Worm (Caenorhabditis elegans) whole organism, L4 larva: ENCODE measurements around the gene ram-5.

Source experiments
- F37D6.2 ChIP-seq: sonication (generic microtip); optimal IDR thresholded peaks from 2 replicates; lab custom pipeline; 2016; ENCODE audit warnings: mild to moderate bottlenecking, missing genetic modification characterization, missing compliant biosample characterization
- R02D3.7 ChIP-seq: fragments of 150-350 bp; sonication (generic microtip); optimal IDR thresholded peaks from 3 replicates; lab custom pipeline; 2014; ENCODE audit warnings: missing biosample characterization, missing genetic modification characterization
- Y48G9A.11 ChIP-seq: fragments of 200-800 bp; sonication (Bioruptor generic); IDR thresholded peaks from 2 replicates; pipeline ENCODE4 v1.3.6; 2022; ENCODE audit warnings: missing genetic modification reagents, missing genetic modification characterization, missing compliant biosample characterization
- ZK546.5 ChIP-seq, 2 experiments: sonication (generic microtip); optimal IDR thresholded peaks; 2 replicates each; lab custom pipeline; 2017; ENCODE audit warnings: missing biosample characterization in 2 of 2, missing genetic modification characterization in 2 of 2
- aha-1 ChIP-seq: fragments of 150-350 bp; peaks from one replicate; lab custom pipeline; 2014; ENCODE audit warnings: missing biosample characterization, missing genetic modification characterization
- ama-1 ChIP-seq: fragments of 150-350 bp; optimal IDR thresholded peaks from 2 replicates; lab custom pipeline; 2014; ENCODE audit warnings: inconsistent platforms, mixed read lengths
- arid-1 ChIP-seq: fragments of 200-800 bp; sonication (Bioruptor generic); conservative IDR thresholded peaks from 2 replicates; pipeline ENCODE4 v1.3.6; 2022; ENCODE audit warnings: missing genetic modification reagents, missing genetic modification characterization, missing compliant biosample characterization
- attf-4 ChIP-seq: sonication (generic microtip); optimal IDR thresholded peaks from 3 replicates; lab custom pipeline; 2017; ENCODE audit warnings: missing biosample characterization, missing genetic modification characterization
- ceh-44 ChIP-seq: fragments of 200-800 bp; sonication (Bioruptor generic); IDR thresholded peaks from 2 replicates; pipeline ENCODE4 v1.3.6; 2022; ENCODE audit warnings: missing genetic modification reagents, missing genetic modification characterization, missing compliant biosample characterization
- ceh-62 ChIP-seq: sonication (generic microtip); optimal IDR thresholded peaks from 2 replicates; lab custom pipeline; 2017; ENCODE audit warnings: missing biosample characterization, missing genetic modification characterization
- ctbp-1 ChIP-seq: fragments of 200-800 bp; sonication (Bioruptor generic); IDR thresholded peaks from 2 replicates; pipeline ENCODE4 v1.3.6; 2022; ENCODE audit warnings: missing genetic modification reagents, missing genetic modification characterization, missing compliant biosample characterization
- daf-16 ChIP-seq, 3 experiments: sonication (generic microtip); optimal IDR thresholded peaks; 2 replicates each; lab custom pipeline; 2016 to 2017; ENCODE audit warnings: missing genetic modification characterization in 3 of 3, missing genetic modification reagents in 3 of 3, mild to moderate bottlenecking in 2 of 3, missing compliant biosample characterization in 2 of 3, missing biosample characterization in 1 of 3, moderate library complexity in 1 of 3
- daf-19 ChIP-seq: fragments of 200-800 bp; sonication (Bioruptor generic); conservative IDR thresholded peaks from 2 replicates; pipeline ENCODE4 v1.3.6; 2022; ENCODE audit warnings: missing genetic modification characterization, missing compliant biosample characterization
- daf-8 ChIP-seq: fragments of 200-800 bp; sonication (Bioruptor generic); IDR thresholded peaks from 2 replicates; pipeline ENCODE4 v1.3.6; 2022; ENCODE audit warnings: missing genetic modification characterization, missing compliant biosample characterization
- dmd-8 ChIP-seq: fragments of 200-800 bp; sonication (Bioruptor generic); IDR thresholded peaks from 2 replicates; pipeline ENCODE4 v1.3.6; 2022; ENCODE audit warnings: missing genetic modification characterization, missing compliant biosample characterization
- dmd-9 ChIP-seq: fragments of 200-800 bp; sonication (Bioruptor generic); IDR thresholded peaks from 2 replicates; pipeline ENCODE4 v1.3.6; 2022; ENCODE audit warnings: missing genetic modification reagents, missing genetic modification characterization, missing compliant biosample characterization
- duxl-1 ChIP-seq: sonication (generic microtip); optimal IDR thresholded peaks from 2 replicates; lab custom pipeline; 2016; ENCODE audit warnings: mild to moderate bottlenecking, missing genetic modification characterization, moderate library complexity, missing compliant biosample characterization; ENCODE audit not compliant: poor library complexity
- dve-1 ChIP-seq: sonication (generic microtip); optimal IDR thresholded peaks from 2 replicates; lab custom pipeline; 2017; ENCODE audit warnings: antibody characterized with exemption, mild to moderate bottlenecking, missing genetic modification characterization, missing compliant biosample characterization; ENCODE audit not compliant: insufficient read depth
- egl-27 ChIP-seq: sonication (generic microtip); optimal IDR thresholded peaks from 3 replicates; lab custom pipeline; 2017; ENCODE audit warnings: missing biosample characterization, missing genetic modification reagents, missing genetic modification characterization
- egl-43 ChIP-seq: fragments of 200-800 bp; sonication (Bioruptor generic); IDR thresholded peaks from 2 replicates; pipeline ENCODE4 v1.3.6; 2022; ENCODE audit warnings: missing genetic modification reagents, missing genetic modification characterization, missing compliant biosample characterization
- hif-1 ChIP-seq, 2 experiments: sonication (generic microtip); optimal IDR thresholded peaks; 2 replicates each; lab custom pipeline; 2016 to 2017; ENCODE audit warnings: missing compliant biosample characterization in 2 of 2, missing genetic modification characterization in 2 of 2, missing genetic modification reagents in 2 of 2, missing genotype in 2 of 2, mild to moderate bottlenecking in 1 of 2
- hlh-11 ChIP-seq: fragments of 200-800 bp; sonication (Bioruptor generic); optimal IDR thresholded peaks from 2 replicates; lab custom pipeline; 2018; ENCODE audit warnings: mild to moderate bottlenecking, missing genetic modification characterization, missing compliant biosample characterization
- jun-1 ChIP-seq: fragments of 150-350 bp; optimal IDR thresholded peaks from 2 replicates; lab custom pipeline; 2014; ENCODE audit warnings: missing biosample characterization, missing genetic modification reagents, missing genetic modification characterization
- lim-7 ChIP-seq: fragments of 200-800 bp; sonication (Bioruptor generic); IDR thresholded peaks from 2 replicates; pipeline ENCODE4 v1.3.6; 2022; ENCODE audit warnings: missing genetic modification characterization, missing compliant biosample characterization
- lin-1 ChIP-seq: fragments of 200-800 bp; sonication (Bioruptor generic); IDR thresholded peaks from 2 replicates; pipeline ENCODE4 v1.3.6; 2022; ENCODE audit warnings: missing genetic modification reagents, missing genetic modification characterization, missing compliant biosample characterization
- lin-13 ChIP-seq: fragments of 150-350 bp; optimal IDR thresholded peaks from 2 replicates; lab custom pipeline; 2014; ENCODE audit warnings: missing biosample characterization, missing genetic modification reagents, missing genetic modification characterization
- lin-15B ChIP-seq: fragments of 150-350 bp; sonication (generic microtip); optimal IDR thresholded peaks from 3 replicates; lab custom pipeline; 2014; ENCODE audit warnings: missing biosample characterization, missing genetic modification characterization
- lin-29 ChIP-seq: fragments of 200-800 bp; sonication (Bioruptor generic); IDR thresholded peaks from 2 replicates; pipeline ENCODE4 v1.3.6; 2022; ENCODE audit warnings: missing genetic modification reagents, missing genetic modification characterization, missing compliant biosample characterization
- lin-39 ChIP-seq: fragments of 150-350 bp; optimal IDR thresholded peaks from 2 replicates; lab custom pipeline; 2014; ENCODE audit warnings: missing biosample characterization, missing genetic modification reagents, missing genetic modification characterization
- lir-3 ChIP-seq: sonication (generic microtip); optimal IDR thresholded peaks from 2 replicates; lab custom pipeline; 2016; ENCODE audit warnings: mild to moderate bottlenecking, missing genetic modification characterization, missing compliant biosample characterization
- mdl-1 ChIP-seq, 2 experiments: fragments of 150-350 bp in 1 of 2; sonication (generic microtip) in 1 of 2; optimal IDR thresholded peaks; 2 replicates each; lab custom pipeline; 2014 to 2017; ENCODE audit warnings: missing biosample characterization in 2 of 2, missing genetic modification characterization in 2 of 2
- mep-1 ChIP-seq: fragments of 150-350 bp; sonication (generic microtip); optimal IDR thresholded peaks from 3 replicates; lab custom pipeline; 2014; ENCODE audit warnings: missing biosample characterization, missing genetic modification characterization
- mes-2 ChIP-seq: sonication (generic microtip); optimal IDR thresholded peaks from 2 replicates; lab custom pipeline; 2016; ENCODE audit warnings: missing genotype, mild to moderate bottlenecking, missing genetic modification characterization, missing compliant biosample characterization; ENCODE audit not compliant: poor library complexity, severe bottlenecking
- nhr-237 ChIP-seq: sonication (generic microtip); optimal IDR thresholded peaks from 2 replicates; lab custom pipeline; 2017; ENCODE audit warnings: missing biosample characterization, missing genetic modification characterization
- nhr-25 ChIP-seq: sonication (generic microtip); optimal IDR thresholded peaks from 2 replicates; lab custom pipeline; 2017; ENCODE audit warnings: missing genetic modification characterization, mild to moderate bottlenecking, missing compliant biosample characterization, antibody characterized with exemption, moderate library complexity, borderline replicate concordance; ENCODE audit not compliant: insufficient read depth
- nhr-48 ChIP-seq: sonication (generic microtip); optimal IDR thresholded peaks from 2 replicates; lab custom pipeline; 2016; ENCODE audit warnings: mild to moderate bottlenecking, missing genetic modification characterization, missing compliant biosample characterization
- nhr-6 ChIP-seq: fragments of 150-350 bp; optimal IDR thresholded peaks from 2 replicates; lab custom pipeline; 2014; ENCODE audit warnings: missing biosample characterization, missing genetic modification characterization
- nhr-76 ChIP-seq: fragments of 150-350 bp; optimal IDR thresholded peaks from 2 replicates; lab custom pipeline; 2014; ENCODE audit warnings: missing biosample characterization, missing genetic modification characterization
- php-3 ChIP-seq: fragments of 200-800 bp; sonication (Bioruptor generic); IDR thresholded peaks from 2 replicates; pipeline ENCODE4 v1.3.6; 2022; ENCODE audit warnings: missing genetic modification reagents, missing genetic modification characterization, missing compliant biosample characterization
- rbr-2 ChIP-seq: sonication (generic microtip); optimal IDR thresholded peaks from 2 replicates; lab custom pipeline; 2016; ENCODE audit warnings: missing genotype, missing genetic modification characterization, missing compliant biosample characterization
- saeg-2 ChIP-seq: fragments of 200-800 bp; sonication (Bioruptor generic); IDR thresholded peaks from 2 replicates; pipeline ENCODE4 v1.3.6; 2022; ENCODE audit warnings: missing genetic modification reagents, missing genetic modification characterization, missing compliant biosample characterization
- sdz-12 ChIP-seq: fragments of 200-800 bp; sonication (Bioruptor generic); optimal IDR thresholded peaks from 2 replicates; lab custom pipeline; 2018; ENCODE audit warnings: mild to moderate bottlenecking, missing genetic modification characterization, missing compliant biosample characterization
- snpc-1.2 ChIP-seq: fragments of 200-800 bp; sonication (Bioruptor generic); IDR thresholded peaks from 2 replicates; pipeline ENCODE4 v1.3.6; 2022; ENCODE audit warnings: missing genetic modification reagents, missing genetic modification characterization, missing compliant biosample characterization
- tag-97 ChIP-seq: fragments of 200-800 bp; sonication (Bioruptor generic); IDR thresholded peaks from 2 replicates; pipeline ENCODE4 v1.3.6; 2022; ENCODE audit warnings: missing genetic modification characterization, missing compliant biosample characterization
- unc-130 ChIP-seq: sonication (generic microtip); optimal IDR thresholded peaks from 2 replicates; lab custom pipeline; 2016; ENCODE audit warnings: missing genetic modification reagents, missing genetic modification characterization, missing compliant biosample characterization
- unc-39 ChIP-seq: sonication (generic microtip); optimal IDR thresholded peaks from 2 replicates; lab custom pipeline; 2017; ENCODE audit warnings: missing biosample characterization, missing genetic modification characterization
- unc-62 ChIP-seq, 3 experiments: fragments of 150-350 bp in 1 of 3; sonication (generic microtip); optimal IDR thresholded peaks in 2 of 3; peaks in 1 of 3; 1 replicate in 1 of 3; 2 replicates in 2 of 3; lab custom pipeline; 2014 to 2017; ENCODE audit warnings: missing biosample characterization in 3 of 3, missing genetic modification characterization in 3 of 3, missing genetic modification reagents in 3 of 3, missing genotype in 1 of 3
- zag-1 ChIP-seq: fragments of 150-350 bp; optimal IDR thresholded peaks from 2 replicates; lab custom pipeline; 2014; ENCODE audit warnings: missing biosample characterization, missing genetic modification characterization
- zfp-2 ChIP-seq: sonication (generic microtip); optimal IDR thresholded peaks from 2 replicates; lab custom pipeline; 2016; ENCODE audit warnings: mild to moderate bottlenecking, missing genetic modification characterization, missing compliant biosample characterization
- zfp-3 ChIP-seq: fragments of 200-800 bp; sonication (Bioruptor generic); conservative IDR thresholded peaks from 2 replicates; pipeline ENCODE4 v1.3.6; 2022; ENCODE audit warnings: missing genetic modification reagents, missing genetic modification characterization, missing compliant biosample characterization
- ztf-7 ChIP-seq: fragments of 150-350 bp; optimal IDR thresholded peaks from 2 replicates; lab custom pipeline; 2014; ENCODE audit warnings: missing biosample characterization, missing genetic modification characterization

Gene ram-5

DNA sequence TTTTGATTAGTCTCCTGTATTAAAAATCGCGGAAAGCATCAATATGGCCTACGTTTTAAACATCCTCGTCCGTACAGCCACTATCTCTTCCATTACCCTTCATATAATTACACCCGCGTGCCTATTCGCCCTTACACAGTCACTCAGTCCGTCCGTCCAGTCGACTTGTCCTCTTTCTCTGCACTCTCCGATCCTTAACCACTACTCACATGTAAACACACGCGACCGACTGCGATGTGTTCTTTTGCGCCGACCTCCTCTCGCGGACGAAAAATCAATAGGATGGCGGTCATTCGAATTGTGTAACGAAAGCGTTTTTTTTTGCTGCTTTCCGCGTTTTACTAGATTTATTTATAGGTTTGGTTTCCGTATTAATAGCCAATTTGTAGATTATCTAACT, 52.7 kb downstream of the ram-5 start, which contains the start of gene eor-2 (continued):
- TF ChIP-seq mep-1 (tag; lab: Kevin White, UChicago): peak; percentile 83
- TF ChIP-seq dve-1 (tag; lab: Kevin White, UChicago): peak; percentile 76
- peak; percentile 65 for TF ChIP-seq rbr-2 (tag; lab: Kevin White, UChicago)
- no peak for TF ChIP-seq duxl-1 (tag; lab: Kevin White, UChicago)
- TF ChIP-seq lin-29 (GFP tag; lab: Robert Waterston, UW): no peak
- TF ChIP-seq lin-39 (tag; lab: Kevin White, UChicago): no peak
- peak; percentile 71; the same call in 1 of the 2 replicates for TF ChIP-seq ctbp-1 (GFP tag; lab: Robert Waterston, UW)
- no peak for TF ChIP-seq jun-1 (tag; lab: Kevin White, UChicago)
- peak; percentile 85 to 99 for TF ChIP-seq mdl-1 (tag; optimal IDR thresholded peaks at IDR 0.05; lab: Kevin White, UChicago)
- TF ChIP-seq nhr-6 (tag; lab: Kevin White, UChicago): peak; percentile 87
- peak in 1 of 2 experiments; percentile 58 for TF ChIP-seq hif-1 (tag; optimal IDR thresholded peaks at IDR 0.05; lab: Kevin White, UChicago)
- no peak for TF ChIP-seq F37D6.2
- TF ChIP-seq daf-16 (GFP tag; optimal IDR thresholded peaks at IDR 0.05; lab: Kevin White, UChicago): peak in 1 of 2 experiments; percentile 5
- peak; percentile 97 for TF ChIP-seq daf-16 (tag; optimal IDR thresholded peaks at IDR 0.05; lab: Kevin White, UChicago)
- no peak for TF ChIP-seq saeg-2 (GFP tag; lab: Robert Waterston, UW)
- no peak for TF ChIP-seq unc-130
- TF ChIP-seq aha-1 (tag; lab: Kevin White, UChicago): peak; percentile 97
- no peak for TF ChIP-seq egl-43 (GFP tag; lab: Robert Waterston, UW)
- no peak for TF ChIP-seq nhr-237 (tag; lab: Kevin White, UChicago)
- TF ChIP-seq lir-3 (tag; lab: Kevin White, UChicago): no peak
- no peak for TF ChIP-seq daf-8 (GFP tag; lab: Robert Waterston, UW)
- no peak for TF ChIP-seq sdz-12 (GFP tag; lab: Kevin White, UChicago)
- peak; percentile 82 for TF ChIP-seq arid-1 (GFP tag; lab: Robert Waterston, UW)
- TF ChIP-seq zfp-2: no peak
- no peak for TF ChIP-seq snpc-1.2
- TF ChIP-seq ztf-7 (tag; lab: Kevin White, UChicago): peak; percentile 23
- TF ChIP-seq lin-1 (GFP tag; lab: Robert Waterston, UW): peak; percentile 60
- no peak for TF ChIP-seq mes-2 (tag; lab: Kevin White, UChicago)
- TF ChIP-seq daf-19 (GFP tag; lab: Robert Waterston, UW): no peak
- TF ChIP-seq nhr-48 (tag; lab: Kevin White, UChicago): peak; percentile 66
- TF ChIP-seq zfp-3 (GFP tag; lab: Robert Waterston, UW): no peak
- peak in 1 of 2 experiments; percentile 96 for TF ChIP-seq unc-62 (GFP tag; optimal IDR thresholded peaks at IDR 0.05 in 1 of 2; lab: Kevin White, UChicago)
- no peak for TF ChIP-seq unc-62 (tag; optimal IDR thresholded peaks at IDR 0.05; lab: Kevin White, UChicago)
- TF ChIP-seq ceh-44 (GFP tag; lab: Robert Waterston, UW): no peak
- no peak for TF ChIP-seq egl-27 (tag; lab: Kevin White, UChicago)
- no peak for TF ChIP-seq ama-1 (lab: Kevin White, UChicago)
- no peak for TF ChIP-seq zag-1
- TF ChIP-seq R02D3.7 (tag; lab: Kevin White, UChicago): no peak
- TF ChIP-seq nhr-25 (tag; lab: Kevin White, UChicago): no peak
- peak; percentile 8 for TF ChIP-seq lin-13
- no peak for TF ChIP-seq php-3
- 0 out of 2 replicates have a peak, but pooled peaks have one; percentile 27 for TF ChIP-seq dmd-8
- TF ChIP-seq attf-4: no peak
- peak; percentile 95 for TF ChIP-seq hlh-11 (tag; lab: Kevin White, UChicago)
- TF ChIP-seq lin-15B (tag; lab: Kevin White, UChicago): no peak
- no peak for TF ChIP-seq Y48G9A.11 (GFP tag; lab: Robert Waterston, UW)
- no peak for TF ChIP-seq ZK546.5 (tag; optimal IDR thresholded peaks at IDR 0.05; lab: Kevin White, UChicago)
- TF ChIP-seq tag-97 (GFP tag; lab: Robert Waterston, UW): no peak
- TF ChIP-seq unc-39: no peak
- no peak for TF ChIP-seq lim-7
- no peak for TF ChIP-seq dmd-9 (GFP tag; lab: Robert Waterston, UW)
- TF ChIP-seq ceh-62: no peak
- TF ChIP-seq nhr-76 (tag; lab: Kevin White, UChicago): no peak
